Worm (Caenorhabditis elegans) whole organism, L3 larva: ENCODE results near the gene srt-17.

ENCODE experiments used
- R02D3.7 ChIP-seq: fragments of 150-350 bp; optimal IDR thresholded peaks from 2 replicates; lab custom pipeline; 2014; ENCODE audit warnings: missing biosample characterization, missing genetic modification characterization
- aly-2 ChIP-seq: fragments of 150-350 bp; optimal IDR thresholded peaks from 2 replicates; lab custom pipeline; 2014; ENCODE audit warnings: missing biosample characterization, missing genetic modification characterization
- ceh-82 ChIP-seq: fragments of 150-350 bp; optimal IDR thresholded peaks from 2 replicates; lab custom pipeline; 2014; ENCODE audit warnings: missing biosample characterization, missing genetic modification characterization
- ceh-9 ChIP-seq: sonication (generic microtip); optimal IDR thresholded peaks from 2 replicates; lab custom pipeline; 2018; ENCODE audit warnings: missing biosample characterization, missing genetic modification characterization
- egl-27 ChIP-seq: sonication (generic microtip); optimal IDR thresholded peaks from 4 replicates; lab custom pipeline; 2017; ENCODE audit warnings: missing biosample characterization, missing genetic modification reagents, missing genetic modification characterization
- egl-5 ChIP-seq: fragments of 150-350 bp; optimal IDR thresholded peaks from 2 replicates; lab custom pipeline; 2017; ENCODE audit warnings: missing biosample characterization, missing genetic modification reagents, missing genetic modification characterization, inconsistent platforms
- elt-1 ChIP-seq: fragments of 150-350 bp; optimal IDR thresholded peaks from 2 replicates; lab custom pipeline; 2014; ENCODE audit warnings: missing biosample characterization, missing genetic modification characterization
- elt-3 ChIP-seq, 3 experiments: fragments of 150-350 bp in 1 of 3; sonication (generic microtip) in 2 of 3; optimal IDR thresholded peaks; 2 replicates in 2 of 3; 4 replicates in 1 of 3; lab custom pipeline; 2014 to 2017; ENCODE audit warnings: missing biosample characterization in 3 of 3, missing genetic modification characterization in 3 of 3
- eor-1 ChIP-seq, 2 experiments: fragments of 150-350 bp; optimal IDR thresholded peaks; 2 replicates each; lab custom pipeline; 2014 to 2018; ENCODE audit warnings: missing biosample characterization in 2 of 2, missing genetic modification characterization in 2 of 2
- fkh-10 ChIP-seq: sonication (generic microtip); optimal IDR thresholded peaks from 2 replicates; lab custom pipeline; 2017; ENCODE audit warnings: missing biosample characterization, missing genetic modification reagents, missing genetic modification characterization
- fkh-2 ChIP-seq: fragments of 150-350 bp; optimal IDR thresholded peaks from 2 replicates; lab custom pipeline; 2014; ENCODE audit warnings: missing biosample characterization, missing genetic modification reagents, missing genetic modification characterization
- hmg-11 ChIP-seq: sonication (generic microtip); optimal IDR thresholded peaks from 2 replicates; lab custom pipeline; 2016; ENCODE audit warnings: missing genetic modification characterization, missing compliant biosample characterization
- jun-1 ChIP-seq: fragments of 150-350 bp; optimal IDR thresholded peaks from 2 replicates; lab custom pipeline; 2014; ENCODE audit warnings: missing biosample characterization, missing genetic modification reagents, missing genetic modification characterization
- lin-15B ChIP-seq: fragments of 150-350 bp; optimal IDR thresholded peaks from 2 replicates; lab custom pipeline; 2014; ENCODE audit warnings: missing biosample characterization, missing genetic modification characterization
- lin-39 ChIP-seq: fragments of 150-350 bp; optimal IDR thresholded peaks from 2 replicates; lab custom pipeline; 2018; ENCODE audit warnings: missing biosample characterization, missing genetic modification reagents, missing genetic modification characterization
- lsy-12 ChIP-seq: sonication (generic microtip); optimal IDR thresholded peaks from 2 replicates; lab custom pipeline; 2016; ENCODE audit warnings: mild to moderate bottlenecking, missing genetic modification characterization, missing compliant biosample characterization
- mdl-1 ChIP-seq: fragments of 150-350 bp; optimal IDR thresholded peaks from 2 replicates; lab custom pipeline; 2014; ENCODE audit warnings: missing biosample characterization, missing genetic modification characterization
- mml-1 ChIP-seq: fragments of 150-350 bp; sonication (generic microtip); optimal IDR thresholded peaks from 3 replicates; lab custom pipeline; 2014; ENCODE audit warnings: missing biosample characterization, missing genetic modification characterization
- nfya-1 ChIP-seq: sonication (generic microtip); optimal IDR thresholded peaks from 2 replicates; lab custom pipeline; 2017; ENCODE audit warnings: missing genetic modification characterization, mild to moderate bottlenecking, missing compliant biosample characterization, antibody characterized with exemption, moderate library complexity; ENCODE audit not compliant: insufficient read depth
- nhr-12 ChIP-seq: fragments of 150-350 bp; optimal IDR thresholded peaks from 2 replicates; lab custom pipeline; 2014; ENCODE audit warnings: missing biosample characterization, missing genetic modification characterization
- nhr-23 ChIP-seq: fragments of 150-350 bp; optimal IDR thresholded peaks from 2 replicates; lab custom pipeline; 2014; ENCODE audit warnings: missing biosample characterization, missing genetic modification reagents, missing genetic modification characterization
- nhr-237 ChIP-seq: fragments of 150-350 bp; optimal IDR thresholded peaks from 2 replicates; lab custom pipeline; 2014; ENCODE audit warnings: missing biosample characterization, missing genetic modification characterization
- nhr-28 ChIP-seq: fragments of 150-350 bp; optimal IDR thresholded peaks from 2 replicates; lab custom pipeline; 2014; ENCODE audit warnings: missing biosample characterization, missing genetic modification characterization
- nhr-43 ChIP-seq: sonication (generic microtip); optimal IDR thresholded peaks from 2 replicates; lab custom pipeline; 2016; ENCODE audit warnings: mild to moderate bottlenecking, missing genetic modification characterization, missing compliant biosample characterization; ENCODE audit not compliant: poor library complexity, severe bottlenecking
- nhr-67 ChIP-seq: fragments of 150-350 bp; optimal IDR thresholded peaks from 2 replicates; lab custom pipeline; 2014; ENCODE audit warnings: missing biosample characterization, missing genetic modification characterization
- nhr-76 ChIP-seq: fragments of 150-350 bp; sonication (generic microtip); optimal IDR thresholded peaks from 5 replicates; lab custom pipeline; 2014; ENCODE audit warnings: missing biosample characterization, missing genetic modification characterization
- nhr-77 ChIP-seq: fragments of 150-350 bp; optimal IDR thresholded peaks from 2 replicates; lab custom pipeline; 2014; ENCODE audit warnings: missing biosample characterization, missing genetic modification characterization
- pha-4 ChIP-seq: fragments of 150-350 bp; optimal IDR thresholded peaks from 2 replicates; lab custom pipeline; 2014; ENCODE audit warnings: missing biosample characterization, missing genetic modification reagents, missing genetic modification characterization
- pqm-1 ChIP-seq: fragments of 150-350 bp; optimal IDR thresholded peaks from 2 replicates; lab custom pipeline; 2017; ENCODE audit warnings: missing biosample characterization, missing genetic modification characterization, inconsistent platforms
- sea-2 ChIP-seq: fragments of 150-350 bp; sonication (generic microtip); optimal IDR thresholded peaks from 4 replicates; lab custom pipeline; 2014; ENCODE audit warnings: missing biosample characterization, missing genetic modification reagents, missing genetic modification characterization
- snpc-4 ChIP-seq: fragments of 150-350 bp; optimal IDR thresholded peaks from 2 replicates; lab custom pipeline; 2014; ENCODE audit warnings: missing biosample characterization, missing genetic modification characterization
- unc-39 ChIP-seq: sonication (generic microtip); optimal IDR thresholded peaks from 4 replicates; lab custom pipeline; 2017; ENCODE audit warnings: missing biosample characterization, missing genetic modification characterization
- zag-1 ChIP-seq: fragments of 150-350 bp; optimal IDR thresholded peaks from 2 replicates; lab custom pipeline; 2014; ENCODE audit warnings: missing biosample characterization, missing genetic modification characterization
- ztf-4 ChIP-seq: fragments of 150-350 bp; optimal IDR thresholded peaks from 2 replicates; lab custom pipeline; 2014; ENCODE audit warnings: missing biosample characterization, missing genetic modification characterization

srt-17 gene

ce11 chrV:660210-660609, 35.4 kb upstream of the srt-17 start, which contains the start of gene F31F4.17:
F31F4.17 (minus strand) TSS chrV:660310.
- no peak for TF ChIP-seq nhr-237 (tag; lab: Kevin White, UChicago)
- no peak for TF ChIP-seq nhr-77
- TF ChIP-seq fkh-2, result no peak
- no peak for TF ChIP-seq nhr-28 (tag; lab: Kevin White, UChicago)

- TF ChIP-seq ceh-9 (no peak), elt-3 (tag; optimal IDR thresholded peaks at IDR 0.05; lab: Kevin White, UChicago) (no peak), nhr-237 (tag; lab: Kevin White, UChicago) (no peak), egl-27 (tag; lab: Kevin White, UChicago) (no peak), nhr-43 (tag; lab: Kevin White, UChicago) (no peak), ztf-4 (tag; lab: Kevin White, UChicago) (no peak), mdl-1 (tag; lab: Kevin White, UChicago) (no peak), elt-1 (tag; lab: Kevin White, UChicago) (no peak), pqm-1 (tag; lab: Kevin White, UChicago) (no peak), hmg-11 (tag; lab: Kevin White, UChicago) (no peak), nhr-77 (no peak), ceh-82 (no peak), lsy-12 (tag; lab: Kevin White, UChicago) (no peak), zag-1 (tag; lab: Kevin White, UChicago) (no peak), lin-39 (no peak), nhr-67 (no peak), R02D3.7 (tag; lab: Kevin White, UChicago) (no peak), egl-5 (tag; lab: Kevin White, UChicago) (no peak), fkh-10 (GFP tag; lab: Kevin White, UChicago) (no peak), lin-15B (tag; lab: Kevin White, UChicago) (no peak)
- TF ChIP-seq, all 47 proteins: peak for 0
These were observed 32.9 kb upstream of the srt-17 start, which contains the start of gene srh-246 for ce11 chrV:657678-658077. srh-246 (minus strand) TSS chrV:657778.

- TF ChIP-seq eor-1 (tag; optimal IDR thresholded peaks at IDR 0.05; lab: Kevin White, UChicago) (no peak), pha-4 (no peak), nhr-12 (tag; lab: Kevin White, UChicago) (no peak), nhr-237 (tag; lab: Kevin White, UChicago) (no peak), nhr-28 (tag; lab: Kevin White, UChicago) (no peak), nhr-76 (no peak), egl-27 (tag; lab: Kevin White, UChicago) (no peak), lin-15B (tag; lab: Kevin White, UChicago) (no peak), sea-2 (GFP tag; lab: Kevin White, UChicago) (no peak), pqm-1 (tag; lab: Kevin White, UChicago) (no peak), fkh-10 (GFP tag; lab: Kevin White, UChicago) (no peak), mml-1 (tag; lab: Kevin White, UChicago) (no peak), aly-2 (tag; lab: Kevin White, UChicago) (no peak)
These were observed 31.0 kb upstream of the srt-17 start, which contains the start of gene srh-245 for ce11 chrV:655823-656222. srh-245 (minus strand) TSS chrV:655923.

- no peak for TF ChIP-seq nhr-77
These were observed 29.6 kb upstream of the srt-17 start, which contains the start of gene srj-6 for ce11 chrV:654402-654801. srj-6 (minus strand) TSS chrV:654502.

- TF ChIP-seq jun-1 (tag; lab: Kevin White, UChicago) (no peak), nhr-77 (no peak), nfya-1 (tag; lab: Kevin White, UChicago) (no peak), R02D3.7 (tag; lab: Kevin White, UChicago) (no peak), egl-5 (tag; lab: Kevin White, UChicago) (no peak), unc-39 (no peak), nhr-23 (tag; lab: Kevin White, UChicago) (no peak), snpc-4 (tag; lab: Kevin White, UChicago) (no peak)
These were observed 28.1 kb upstream of the srt-17 start, which contains the start of gene srj-5 for ce11 chrV:652940-653339. srj-5 (minus strand) TSS chrV:653040.
